Worm (Caenorhabditis elegans) whole organism, young adult: Measurements from ENCODE around the gene nhr-168.

Experiments used
- C06A6.2 ChIP-seq: fragments of 200-800 bp; sonication (Bioruptor generic); conservative IDR thresholded peaks from 2 replicates; pipeline ENCODE4 v1.3.6; 2022; ENCODE audit warnings: missing genetic modification characterization, missing compliant biosample characterization
- C17E4.6 ChIP-seq: fragments of 200-800 bp; sonication (Bioruptor generic); IDR thresholded peaks from 2 replicates; pipeline ENCODE4 v1.3.6; 2022; ENCODE audit warnings: missing genetic modification reagents, missing genetic modification characterization, missing compliant biosample characterization
- F10E7.11 ChIP-seq: sonication (generic microtip); optimal IDR thresholded peaks from 2 replicates; lab custom pipeline; 2017; ENCODE audit warnings: mild to moderate bottlenecking, missing genetic modification characterization, moderate library complexity, missing compliant biosample characterization
- F33H1.4 ChIP-seq: fragments of 200-800 bp; sonication (Bioruptor generic); IDR thresholded peaks from 2 replicates; pipeline ENCODE4 v1.3.6; 2022; ENCODE audit warnings: missing genetic modification reagents, missing genetic modification characterization, missing compliant biosample characterization
- F37B4.10 ChIP-seq: fragments of 200-800 bp; sonication (Bioruptor generic); IDR thresholded peaks from 2 replicates; pipeline ENCODE4 v1.3.6; 2022; ENCODE audit warnings: missing genetic modification characterization, missing compliant biosample characterization
- F57A8.1 ChIP-seq: fragments of 200-800 bp; sonication (Bioruptor generic); optimal IDR thresholded peaks from 2 replicates; lab custom pipeline; 2018; ENCODE audit warnings: mild to moderate bottlenecking, missing genetic modification characterization, moderate library complexity, missing compliant biosample characterization
- Y53F4B.3 ChIP-seq: fragments of 200-800 bp; sonication (Bioruptor generic); IDR thresholded peaks from 2 replicates; pipeline ENCODE4 v1.3.6; 2022; ENCODE audit warnings: missing genetic modification reagents, missing genetic modification characterization, missing compliant biosample characterization
- Y56A3A.18 ChIP-seq: fragments of 200-800 bp; sonication (Bioruptor generic); IDR thresholded peaks from 2 replicates; pipeline ENCODE4 v1.3.6; 2022; ENCODE audit warnings: missing genetic modification reagents, missing genetic modification characterization, missing compliant biosample characterization
- ZK185.1 ChIP-seq: sonication (generic microtip); optimal IDR thresholded peaks from 2 replicates; lab custom pipeline; 2016; ENCODE audit warnings: mild to moderate bottlenecking, missing genetic modification characterization, missing compliant biosample characterization; ENCODE audit not compliant: poor library complexity, severe bottlenecking
- akir-1 ChIP-seq: fragments of 200-800 bp; sonication (Bioruptor generic); optimal IDR thresholded peaks from 2 replicates; lab custom pipeline; 2018; ENCODE audit warnings: mild to moderate bottlenecking, missing genetic modification characterization, moderate library complexity, missing compliant biosample characterization
- ccch-3 ChIP-seq: fragments of 200-800 bp; sonication (Bioruptor generic); optimal IDR thresholded peaks from 2 replicates; lab custom pipeline; 2018; ENCODE audit warnings: mild to moderate bottlenecking, missing genetic modification characterization, missing compliant biosample characterization
- cebp-1 ChIP-seq, 2 experiments: fragments of 200-800 bp in 1 of 2; sonication (Bioruptor generic) in 1 of 2; sonication (generic microtip) in 1 of 2; IDR thresholded peaks in 1 of 2; optimal IDR thresholded peaks in 1 of 2; 2 replicates each; pipeline versions ENCODE4 v1.3.6 to Lab custom; 2017 to 2022; ENCODE audit warnings: missing compliant biosample characterization in 2 of 2, missing genetic modification characterization in 2 of 2, mild to moderate bottlenecking in 1 of 2, missing genetic modification reagents in 1 of 2, moderate library complexity in 1 of 2
- cebp-2 ChIP-seq: fragments of 200-800 bp; sonication (Bioruptor generic); IDR thresholded peaks from 2 replicates; pipeline ENCODE4 v1.3.6; 2022; ENCODE audit warnings: missing genetic modification characterization, missing compliant biosample characterization
- ceh-27 ChIP-seq: fragments of 200-800 bp; sonication (Bioruptor generic); optimal IDR thresholded peaks from 2 replicates; lab custom pipeline; 2018; ENCODE audit warnings: mild to moderate bottlenecking, missing genetic modification characterization, moderate library complexity, missing compliant biosample characterization
- chd-7 ChIP-seq: sonication (generic microtip); optimal IDR thresholded peaks from 2 replicates; lab custom pipeline; 2016; ENCODE audit warnings: mild to moderate bottlenecking, missing genetic modification characterization, moderate library complexity, missing compliant biosample characterization
- egl-44 ChIP-seq: fragments of 200-800 bp; sonication (Bioruptor generic); IDR thresholded peaks from 2 replicates; pipeline ENCODE4 v1.3.6; 2022; ENCODE audit warnings: missing genetic modification reagents, missing genetic modification characterization, missing compliant biosample characterization
- ekl-4 ChIP-seq: fragments of 200-800 bp; sonication (Bioruptor generic); IDR thresholded peaks from 2 replicates; pipeline ENCODE4 v1.3.6; 2022; ENCODE audit warnings: missing genetic modification reagents, missing genetic modification characterization, missing compliant biosample characterization
- him-1 ChIP-seq: sonication (generic microtip); optimal IDR thresholded peaks from 2 replicates; lab custom pipeline; 2016; ENCODE audit warnings: missing genotype, missing genetic modification reagents, missing genetic modification characterization, missing compliant biosample characterization
- hmg-1.2 ChIP-seq: fragments of 200-800 bp; sonication (Bioruptor generic); IDR thresholded peaks from 2 replicates; pipeline ENCODE4 v1.3.6; 2022; ENCODE audit warnings: missing genetic modification reagents, missing genetic modification characterization, missing compliant biosample characterization
- lin-26 ChIP-seq: fragments of 200-800 bp; sonication (Bioruptor generic); IDR thresholded peaks from 2 replicates; pipeline ENCODE4 v1.3.6; 2022; ENCODE audit warnings: missing genetic modification reagents, missing genetic modification characterization, missing compliant biosample characterization
- lin-40 ChIP-seq: sonication (generic microtip); optimal IDR thresholded peaks from 2 replicates; lab custom pipeline; 2016; ENCODE audit warnings: missing genetic modification characterization, mild to moderate bottlenecking, missing compliant biosample characterization, missing genotype, missing genetic modification reagents
- lin-54 ChIP-seq: fragments of 200-800 bp; sonication (Bioruptor generic); optimal IDR thresholded peaks from 2 replicates; lab custom pipeline; 2018; ENCODE audit warnings: mild to moderate bottlenecking, missing genetic modification characterization, missing compliant biosample characterization
- lsl-1 ChIP-seq: fragments of 200-800 bp; sonication (Bioruptor generic); optimal IDR thresholded peaks from 2 replicates; lab custom pipeline; 2018; ENCODE audit warnings: mild to moderate bottlenecking, missing genetic modification characterization, moderate library complexity, missing compliant biosample characterization
- mcd-1 ChIP-seq: fragments of 200-800 bp; sonication (Bioruptor generic); IDR thresholded peaks from 2 replicates; pipeline ENCODE4 v1.3.6; 2022; ENCODE audit warnings: missing genetic modification reagents, missing genetic modification characterization, missing compliant biosample characterization
- mes-4 ChIP-seq: sonication (generic microtip); optimal IDR thresholded peaks from 2 replicates; lab custom pipeline; 2016; ENCODE audit warnings: missing genotype, missing genetic modification characterization, missing compliant biosample characterization
- nfya-1 ChIP-seq: sonication (generic microtip); optimal IDR thresholded peaks from 2 replicates; lab custom pipeline; 2017; ENCODE audit warnings: antibody characterized with exemption, missing compliant biosample characterization, missing genetic modification characterization, borderline replicate concordance; ENCODE audit not compliant: insufficient read depth
- nfya-2 ChIP-seq: fragments of 200-800 bp; sonication (Bioruptor generic); IDR thresholded peaks from 2 replicates; pipeline ENCODE4 v1.3.6; 2022; ENCODE audit warnings: missing genetic modification reagents, missing genetic modification characterization, missing compliant biosample characterization
- nhr-80 ChIP-seq: sonication (generic microtip); optimal IDR thresholded peaks from 2 replicates; lab custom pipeline; 2016; ENCODE audit warnings: missing genetic modification characterization, missing compliant biosample characterization
- pbrm-1 ChIP-seq: fragments of 200-800 bp; sonication (Bioruptor generic); IDR thresholded peaks from 2 replicates; pipeline ENCODE4 v1.3.6; 2022; ENCODE audit warnings: missing genetic modification reagents, missing genetic modification characterization, missing compliant biosample characterization
- repo-1 ChIP-seq: sonication (generic microtip); optimal IDR thresholded peaks from 2 replicates; lab custom pipeline; 2017; ENCODE audit warnings: mild to moderate bottlenecking, missing genetic modification characterization, missing compliant biosample characterization
- sdz-38 ChIP-seq: sonication (generic microtip); optimal IDR thresholded peaks from 2 replicates; lab custom pipeline; 2016; ENCODE audit warnings: missing genotype, missing genetic modification characterization, missing compliant biosample characterization
- tlf-1 ChIP-seq: fragments of 200-800 bp; sonication (Bioruptor generic); optimal IDR thresholded peaks from 2 replicates; lab custom pipeline; 2018; ENCODE audit warnings: mild to moderate bottlenecking, missing genetic modification characterization, missing compliant biosample characterization
- unc-62 ChIP-seq: fragments of 150-350 bp; optimal IDR thresholded peaks from 2 replicates; lab custom pipeline; 2014; ENCODE audit warnings: missing biosample characterization, missing genetic modification reagents, missing genetic modification characterization
- zim-3 ChIP-seq: sonication (generic microtip); optimal IDR thresholded peaks from 2 replicates; lab custom pipeline; 2017; ENCODE audit warnings: mild to moderate bottlenecking, missing genetic modification characterization, moderate library complexity, missing compliant biosample characterization
- ztf-26 ChIP-seq: sonication (generic microtip); optimal IDR thresholded peaks from 2 replicates; lab custom pipeline; 2017; ENCODE audit warnings: missing genetic modification characterization, missing compliant biosample characterization

The nhr-168 gene

ce11 chrV:13371336-13371735 lies 37.7 kb upstream of the nhr-168 start:
- TF ChIP-seq zim-3 (tag; lab: Kevin White, UChicago) (no peak), sdz-38 (no peak), F10E7.11 (tag; lab: Kevin White, UChicago) (no peak), nfya-2 (GFP tag; lab: Robert Waterston, UW) (no peak), akir-1 (GFP tag; lab: Kevin White, UChicago) (no peak), nhr-80 (tag; lab: Kevin White, UChicago) (no peak), F57A8.1 (GFP tag; lab: Kevin White, UChicago) (no peak), cebp-1 (GFP tag; IDR thresholded peaks at IDR 0.05; lab: Robert Waterston, UW) (no peak), cebp-1 (tag; optimal IDR thresholded peaks at IDR 0.05; lab: Kevin White, UChicago) (peak; percentile 81), egl-44 (GFP tag; lab: Robert Waterston, UW) (no peak), unc-62 (GFP tag; lab: Kevin White, UChicago) (no peak), cebp-2 (GFP tag; lab: Robert Waterston, UW) (no peak), F33H1.4 (GFP tag; lab: Robert Waterston, UW) (no peak), hmg-1.2 (GFP tag; lab: Robert Waterston, UW) (no peak), repo-1 (tag; lab: Kevin White, UChicago) (no peak), lin-40 (tag; lab: Kevin White, UChicago) (peak; percentile 49), tlf-1 (no peak), lin-26 (GFP tag; lab: Robert Waterston, UW) (peak; percentile 21; the same call in 1 of the 2 replicates), ztf-26 (tag; lab: Kevin White, UChicago) (peak; percentile 48), ceh-27 (GFP tag; lab: Kevin White, UChicago) (peak; percentile 64), ccch-3 (GFP tag; lab: Kevin White, UChicago) (no peak), mcd-1 (GFP tag; lab: Robert Waterston, UW) (no peak), lin-54 (no peak), ekl-4 (GFP tag; lab: Robert Waterston, UW) (no peak), pbrm-1 (GFP tag; lab: Robert Waterston, UW) (no peak), nfya-1 (tag; lab: Kevin White, UChicago) (no peak), C17E4.6 (GFP tag; lab: Robert Waterston, UW) (no peak), him-1 (tag; lab: Kevin White, UChicago) (no peak), lsl-1 (GFP tag; lab: Kevin White, UChicago) (no peak), mes-4 (tag; lab: Kevin White, UChicago) (no peak)
- TF ChIP-seq, all 124 proteins: peak for 5

DNA sequence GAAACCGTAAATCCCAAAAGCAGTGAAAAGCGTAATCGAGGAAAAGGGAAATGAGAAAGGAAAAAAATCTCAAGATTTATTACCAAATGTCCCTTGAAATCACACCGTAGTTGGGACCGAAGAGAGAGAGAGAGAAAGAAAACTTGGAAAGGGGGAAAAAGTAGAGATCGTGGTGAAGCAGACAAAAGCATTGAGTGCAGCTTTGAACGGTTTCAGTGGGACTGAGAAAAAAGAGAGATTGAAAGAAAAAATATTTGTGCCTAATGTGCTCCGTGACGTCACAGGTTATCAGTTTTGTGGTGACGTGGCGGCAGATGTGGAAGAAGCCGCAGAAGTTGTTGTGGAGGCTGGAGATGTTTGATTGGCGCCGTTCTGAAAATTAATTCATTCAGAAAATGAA lies 36.6 kb upstream of the nhr-168 start:
- TF ChIP-seq akir-1 (GFP tag; lab: Kevin White, UChicago) (no peak), Y56A3A.18 (GFP tag; lab: Robert Waterston, UW) (0 out of 2 replicates have a peak, but pooled peaks have one; percentile 52)

ce11 chrV:13369663-13370062 lies 36.0 kb upstream of the nhr-168 start:
- no peak for TF ChIP-seq F37B4.10 (GFP tag; lab: Robert Waterston, UW)
- TF ChIP-seq C06A6.2 (GFP tag; lab: Robert Waterston, UW): 0 out of 2 replicates have a peak, but pooled peaks have one; percentile 25
- TF ChIP-seq nhr-80 (tag; lab: Kevin White, UChicago): peak; percentile 87
- TF ChIP-seq cebp-2 (GFP tag; lab: Robert Waterston, UW): 0 out of 2 replicates have a peak, but pooled peaks have one; percentile 36
- no peak for TF ChIP-seq Y53F4B.3 (GFP tag; lab: Robert Waterston, UW)
- peak; percentile 29 for TF ChIP-seq ZK185.1 (tag; lab: Kevin White, UChicago)
- no peak for TF ChIP-seq chd-7 (tag; lab: Kevin White, UChicago)
- TF ChIP-seq tlf-1: peak; percentile 19
